Fruit fly (Drosophila melanogaster): ENCODE measurements around the gene CG5199.

The CG5199 gene

DNA sequence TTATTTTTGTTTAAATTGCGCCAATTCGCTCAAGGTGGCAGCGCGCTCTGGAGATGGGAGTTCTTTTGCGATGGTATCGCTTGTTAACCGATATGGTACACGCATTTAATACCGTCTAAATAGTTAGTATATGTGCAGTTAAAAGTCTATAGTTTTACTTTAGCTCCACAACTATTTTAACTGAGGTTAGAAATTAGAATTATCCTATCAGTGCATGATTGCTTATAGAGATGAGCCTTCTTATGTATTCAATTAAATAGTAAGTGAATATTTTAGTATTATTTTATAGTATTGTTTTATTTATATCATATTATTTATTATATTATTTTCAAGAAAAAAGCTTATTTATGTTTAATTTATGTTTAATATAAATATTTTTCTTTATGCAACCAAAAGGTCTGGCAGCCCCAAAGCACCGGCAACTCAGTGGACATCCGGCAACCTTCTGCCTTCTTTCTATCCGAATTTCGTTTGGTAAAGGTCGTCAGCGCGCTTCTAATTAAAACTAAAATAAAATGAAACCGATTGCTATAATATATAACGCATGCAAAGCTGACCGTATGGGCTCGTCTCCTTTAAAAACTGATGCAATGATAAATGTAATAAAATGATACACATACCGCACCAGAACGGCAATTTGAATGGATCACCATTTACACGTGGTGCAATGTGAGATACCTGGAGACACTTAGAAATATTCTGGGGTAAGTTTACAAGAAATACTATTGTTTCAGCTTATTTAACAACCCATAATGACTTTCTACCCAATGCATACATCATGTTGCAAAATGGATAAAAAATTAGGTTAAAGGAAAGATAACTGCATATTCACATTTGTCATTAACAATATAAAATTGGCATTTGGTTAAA, at the start of gene CG5199:
CG5199 (minus strand) TSS at position 52 of the 870 bp plus-strand sequence.
- TF ChIP-seq zf30C (GFP tag; optimal IDR thresholded peaks at IDR 0.05) = peak; percentile 86
- TF ChIP-seq CG6683 (GFP tag; optimal IDR thresholded peaks at IDR 0.05) = peak; percentile 19
- no peak for TF ChIP-seq Awh (GFP tag; IDR thresholded peaks at IDR 0.05)
- peak; percentile 49 for TF ChIP-seq gcm (GFP tag; optimal IDR thresholded peaks at IDR 0.05)
- TF ChIP-seq CG13287 (GFP tag; IDR thresholded peaks at IDR 0.05; ENCODE audit: partially characterized antibody) = peak; percentile 79
- TF ChIP-seq stwl (tag; optimal IDR thresholded peaks at IDR 0.05) = peak; percentile 50
- TF ChIP-seq CG15269 (tag; optimal IDR thresholded peaks at IDR 0.05) = peak; percentile 58
- TF ChIP-seq B-H1 (GFP tag; IDR thresholded peaks at IDR 0.05) = peak; percentile 32; the same call in 2 of the 3 replicates
- peak; percentile 93 for TF ChIP-seq trem (tag; optimal IDR thresholded peaks at IDR 0.05)
- TF ChIP-seq Atf6 (GFP tag; IDR thresholded peaks at IDR 0.05) = no peak
- TF ChIP-seq Xbp1 (GFP tag; optimal IDR thresholded peaks at IDR 0.05) = peak; percentile 64
- no peak for TF ChIP-seq Hand (GFP tag; optimal IDR thresholded peaks at IDR 0.05)
- TF ChIP-seq CG1647 (GFP tag; optimal IDR thresholded peaks at IDR 0.05) = peak; percentile 25
- TF ChIP-seq phol (tag; optimal IDR thresholded peaks at IDR 0.05) = peak; percentile 85
- TF ChIP-seq p53 (GFP tag; optimal IDR thresholded peaks at IDR 0.05) = no peak
- TF ChIP-seq CG17328 (GFP tag; IDR thresholded peaks at IDR 0.05) = no peak
- TF ChIP-seq CG3281 (GFP tag; optimal IDR thresholded peaks at IDR 0.05) = peak; percentile 75
- TF ChIP-seq zfh1 (GFP tag; IDR thresholded peaks at IDR 0.05) = peak; percentile 62; the same call in 1 of the 3 replicates
- peak; percentile 75; the same call in 2 of the 3 replicates for TF ChIP-seq Dbx (GFP tag; IDR thresholded peaks at IDR 0.05)
- peak; percentile 60 for TF ChIP-seq zen (tag; optimal IDR thresholded peaks at IDR 0.05)
- peak; percentile 67 for TF ChIP-seq Meics (GFP tag; optimal IDR thresholded peaks at IDR 0.05)
- peak; percentile 54 for TF ChIP-seq CG13296 (GFP tag; optimal IDR thresholded peaks at IDR 0.05)
- no peak for TF ChIP-seq CG17612 (GFP tag; IDR thresholded peaks at IDR 0.05)
- no peak for TF ChIP-seq btn (GFP tag; optimal IDR thresholded peaks at IDR 0.05)
- TF ChIP-seq CG4360 (GFP tag; IDR thresholded peaks at IDR 0.05) = no peak
- peak; percentile 57 for TF ChIP-seq sug (tag; optimal IDR thresholded peaks at IDR 0.05)
- TF ChIP-seq so (GFP tag; IDR thresholded peaks at IDR 0.05) = no peak
- TF ChIP-seq Dll (GFP tag; IDR thresholded peaks at IDR 0.05; ENCODE audit: partially characterized antibody) = peak; percentile 83
- peak; percentile 65 for TF ChIP-seq CG15601 (tag; optimal IDR thresholded peaks at IDR 0.05)
- TF ChIP-seq CG7556 (GFP tag; optimal IDR thresholded peaks at IDR 0.05) = peak; percentile 75
- TF ChIP-seq CG8290 (GFP tag; optimal IDR thresholded peaks at IDR 0.05) = peak; percentile 30
- TF ChIP-seq CG8290 (tag; optimal IDR thresholded peaks at IDR 0.05) = no peak
- peak; percentile 25 for TF ChIP-seq HLH54F (GFP tag; optimal IDR thresholded peaks at IDR 0.05)
- peak; percentile 87 for TF ChIP-seq CG18262 (tag; optimal IDR thresholded peaks at IDR 0.05)
- TF ChIP-seq CG1792 (GFP tag; optimal IDR thresholded peaks at IDR 0.05) = peak; percentile 2
- peak; percentile 62 for TF ChIP-seq E2f2 (GFP tag; IDR thresholded peaks at IDR 0.05)
- TF ChIP-seq CG17361 (GFP tag; IDR thresholded peaks at IDR 0.05) = peak; percentile 90
- no peak for TF ChIP-seq CG9876 (GFP tag; optimal IDR thresholded peaks at IDR 0.05)
- no peak for TF ChIP-seq ab (GFP tag; optimal IDR thresholded peaks at IDR 0.05)
- TF ChIP-seq CG34224 (GFP tag; IDR thresholded peaks at IDR 0.05; ENCODE audit: partially characterized antibody) = peak; percentile 74
- TF ChIP-seq CG7987 (GFP tag; optimal IDR thresholded peaks at IDR 0.05) = no peak
- peak; percentile 61; the same call in 3 of the 4 replicates for TF ChIP-seq Gug (GFP tag; IDR thresholded peaks at IDR 0.05)
- no peak for TF ChIP-seq br (optimal IDR thresholded peaks at IDR 0.05)
- no peak for TF ChIP-seq Side (GFP tag; optimal IDR thresholded peaks at IDR 0.05)
- TF ChIP-seq Aef1 (GFP tag; IDR thresholded peaks at IDR 0.05) = no peak; the same call in 1 of the 3 replicates
- TF ChIP-seq her (GFP tag; optimal IDR thresholded peaks at IDR 0.05) = peak; percentile 13
- TF ChIP-seq CG11247 (GFP tag; IDR thresholded peaks at IDR 0.05) = no peak
- TF ChIP-seq sens-2 (GFP tag; IDR thresholded peaks at IDR 0.05) = no peak
- TF ChIP-seq Lpt (GFP tag; optimal IDR thresholded peaks at IDR 0.05) = no peak
- TF ChIP-seq CG11560 (tag; IDR thresholded peaks at IDR 0.05) = peak; percentile 56; the same call in 1 of the 3 replicates
